Fruit fly (Drosophila melanogaster) S2 (cell line): ENCODE results near the gene CG32944.

Experiments
- CG8478 ChIP-seq: fragments of >200 bp; optimal IDR thresholded peaks from 2 replicates; lab custom pipeline; 2018
- CTCF ChIP-seq, 2 experiments: fragments of >200 bp; optimal IDR thresholded peaks; 2 replicates each; lab custom pipeline; 2018

The CG32944 gene

dm6 chr3R:4394654-4395581, 24.5 kb downstream of the CG32944 start:
- TF ChIP-seq CTCF (optimal IDR thresholded peaks at IDR 0.05; lab: Kevin White, UChicago) (no peak), CG8478 (lab: Kevin White, UChicago) (no peak)

- TF ChIP-seq CG8478 (lab: Kevin White, UChicago) (no peak), CTCF (optimal IDR thresholded peaks at IDR 0.05; lab: Kevin White, UChicago) (no peak)
These were observed 25.3 kb downstream of the CG32944 start, which contains the start of gene CG34112 for dm6 chr3R:4394117-4394516. Gene CG34112, minus strand, starts transcription at chr3R:4394259.

dm6 chr3R:4390133-4390532, 29.2 kb downstream of the CG32944 start, which contains the start of gene CG14646:
Gene CG14646, plus strand, starts transcription at chr3R:4390366.
- no peak for TF ChIP-seq CTCF (optimal IDR thresholded peaks at IDR 0.05; lab: Kevin White, UChicago)
- TF ChIP-seq CG8478 (lab: Kevin White, UChicago) = no peak

dm6 chr3R:4387490-4387889, 31.9 kb downstream of the CG32944 start, which contains the start of gene tub:
Gene tub, plus strand, starts transcription at chr3R:4387742.
- TF ChIP-seq CTCF (optimal IDR thresholded peaks at IDR 0.05; lab: Kevin White, UChicago) (peak; percentile 62 to 65), CG8478 (lab: Kevin White, UChicago) (no peak)

dm6 chr3R:4382165-4382564, 37.2 kb downstream of the CG32944 start:
- TF ChIP-seq CTCF (optimal IDR thresholded peaks at IDR 0.05; lab: Kevin White, UChicago) = no peak
- no peak for TF ChIP-seq CG8478 (lab: Kevin White, UChicago)

- no peak for TF ChIP-seq CTCF (optimal IDR thresholded peaks at IDR 0.05; lab: Kevin White, UChicago)
- TF ChIP-seq CG8478 (lab: Kevin White, UChicago) = no peak
These were observed 38.1 kb downstream of the CG32944 start, which contains the start of gene Cont for dm6 chr3R:4381079-4381919. Gene Cont, plus strand, starts transcription at chr3R:4381306.

- TF ChIP-seq CG8478 (lab: Kevin White, UChicago) (no peak), CTCF (optimal IDR thresholded peaks at IDR 0.05; lab: Kevin White, UChicago) (no peak)
These were observed 40.7 kb downstream of the CG32944 start, which contains the start of gene Sfxn1-3 for dm6 chr3R:4378363-4379354. Gene Sfxn1-3, plus strand, starts transcription at chr3R:4378600.

dm6 chr3R:4362010-4362409, 57.4 kb downstream of the CG32944 start:
- TF ChIP-seq CTCF (optimal IDR thresholded peaks at IDR 0.05; lab: Kevin White, UChicago) (no peak), CG8478 (lab: Kevin White, UChicago) (no peak)

dm6 chr3R:4360668-4361110, 58.7 kb downstream of the CG32944 start:
- no peak for TF ChIP-seq CG8478 (lab: Kevin White, UChicago)
- no peak for TF ChIP-seq CTCF (optimal IDR thresholded peaks at IDR 0.05; lab: Kevin White, UChicago)

- TF ChIP-seq CG8478 (lab: Kevin White, UChicago) (no peak), CTCF (optimal IDR thresholded peaks at IDR 0.05; lab: Kevin White, UChicago) (peak in 1 of 2 experiments; percentile 24)
These were observed 59.8 kb downstream of the CG32944 start, which contains the start of gene CG1090 for dm6 chr3R:4359625-4360024. Gene CG1090, plus strand, starts transcription at chr3R:4359883.
